Fruit fly (Drosophila melanogaster) whole organism, prepupa: ENCODE data around the gene Dhdds.
A peak's percentile ranks its signal among the peaks of the same experiment; 100 is the strongest.

ENCODE experiments used
- CG11902 ChIP-seq: fragments of 200-800 bp; sonication (Bioruptor generic); optimal IDR thresholded peaks from 3 replicates; lab custom pipeline; 2016; ENCODE audit warnings: missing biosample characterization, missing genetic modification characterization
- CG16779 ChIP-seq: fragments of 200-800 bp; sonication (Bioruptor generic); optimal IDR thresholded peaks from 3 replicates; lab custom pipeline; 2017; ENCODE audit warnings: missing biosample characterization, mild to moderate bottlenecking, missing genetic modification characterization
- CG3032 ChIP-seq: fragments of 200-800 bp; optimal IDR thresholded peaks from 2 replicates; lab custom pipeline; 2019; ENCODE audit warnings: missing biosample characterization, mild to moderate bottlenecking, missing genetic modification characterization, moderate library complexity
- CG6163 ChIP-seq: fragments of 200-800 bp; sonication (Bioruptor generic); IDR thresholded peaks from 3 replicates; pipeline ENCODE4 v1.3.6; 2022; ENCODE audit warnings: missing biosample characterization, missing genetic modification characterization
- CG6792 ChIP-seq: fragments of 200-800 bp; sonication (Bioruptor generic); optimal IDR thresholded peaks from 3 replicates; lab custom pipeline; 2016; ENCODE audit warnings: missing biosample characterization, missing genetic modification characterization
- CG6854 ChIP-seq: fragments of 200-800 bp; sonication (Bioruptor generic); optimal IDR thresholded peaks from 2 replicates; lab custom pipeline; 2017; ENCODE audit warnings: missing biosample characterization, mild to moderate bottlenecking, missing genetic modification characterization
- CG8632 ChIP-seq: fragments of 200-800 bp; sonication (Bioruptor generic); optimal IDR thresholded peaks from 3 replicates; lab custom pipeline; 2016; ENCODE audit warnings: missing biosample characterization, missing genetic modification characterization
- Hr4 ChIP-seq: fragments of 200-800 bp; sonication (Bioruptor generic); optimal IDR thresholded peaks from 3 replicates; lab custom pipeline; 2016; ENCODE audit warnings: missing biosample characterization, missing genetic modification characterization
- Smox ChIP-seq: fragments of 200-800 bp; sonication (Bioruptor generic); optimal IDR thresholded peaks from 3 replicates; lab custom pipeline; 2016; ENCODE audit warnings: missing biosample characterization, missing genetic modification characterization
- acj6 ChIP-seq: fragments of 200-800 bp; sonication (Bioruptor generic); optimal IDR thresholded peaks from 3 replicates; lab custom pipeline; 2016; ENCODE audit warnings: missing biosample characterization, missing genetic modification characterization
- cyc ChIP-seq: fragments of 200-800 bp; sonication (Bioruptor generic); optimal IDR thresholded peaks from 3 replicates; lab custom pipeline; 2016; ENCODE audit warnings: missing biosample characterization, missing genetic modification characterization
- fd85E ChIP-seq: fragments of 200-800 bp; sonication (Bioruptor generic); optimal IDR thresholded peaks from 3 replicates; lab custom pipeline; 2016; ENCODE audit warnings: missing biosample characterization, missing genetic modification characterization
- salr ChIP-seq, 2 experiments: fragments of 200-800 bp; sonication (Bioruptor generic); optimal IDR thresholded peaks; 3 replicates each; lab custom pipeline; 2016 to 2018; ENCODE audit warnings: missing biosample characterization in 2 of 2, missing genetic modification characterization in 2 of 2, mild to moderate bottlenecking in 1 of 2
- svp ChIP-seq: fragments of 200-800 bp; sonication (Bioruptor generic); peaks from one replicate; lab custom pipeline; 2016; ENCODE audit warnings: missing biosample characterization, missing genetic modification characterization

- TF ChIP-seq acj6 (GFP tag; lab: Kevin White, UChicago), result no peak
- TF ChIP-seq fd85E (GFP tag; lab: Kevin White, UChicago), result no peak
- no peak for TF ChIP-seq CG6854 (GFP tag; lab: Kevin White, UChicago)
- TF ChIP-seq CG8632 (GFP tag; lab: Kevin White, UChicago), result no peak
- no peak for TF ChIP-seq CG16779 (tag; lab: Kevin White, UChicago)
- TF ChIP-seq Hr4, result no peak
- TF ChIP-seq CG3032 (tag; lab: Kevin White, UChicago), result no peak
- peak; percentile 36 for TF ChIP-seq svp
- TF ChIP-seq CG11902 (GFP tag; lab: Kevin White, UChicago), result no peak
- no peak for TF ChIP-seq cyc (GFP tag; lab: Kevin White, UChicago)
- no peak for TF ChIP-seq Smox (GFP tag; lab: Kevin White, UChicago)
- 0 out of 3 replicates have a peak, but pooled peaks have one; percentile 38 for TF ChIP-seq CG6163 (GFP tag; lab: Robert Waterston, UW)
- no peak for TF ChIP-seq salr (GFP tag; optimal IDR thresholded peaks at IDR 0.05; lab: Kevin White, UChicago)
- TF ChIP-seq CG6792 (GFP tag; lab: Kevin White, UChicago), result no peak
Observed at dm6 chrX:7967052-7967847, 34.1 kb upstream of the Dhdds start.
